Worm (Caenorhabditis elegans): Measurements from ENCODE around the gene col-131.

Gene col-131

ce11 chrIV:13077694-13078093, 10.6 kb upstream of the col-131 start:
- TF ChIP-seq unc-62 (GFP tag; optimal IDR thresholded peaks at IDR 0.05 in 1 of 2) (peak in 1 of 2 experiments; percentile 25), unc-62 (tag; optimal IDR thresholded peaks at IDR 0.05) (no peak), fkh-10 (GFP tag; optimal IDR thresholded peaks at IDR 0.05) (no peak), ceh-32 (tag; optimal IDR thresholded peaks at IDR 0.05; ENCODE audit: poor library complexity) (no peak), cey-2 (tag; optimal IDR thresholded peaks at IDR 0.05; ENCODE audit: borderline replicate concordance, insufficient read depth) (peak; percentile 28), aha-1 (tag) (peak; percentile 87), dmd-6 (GFP tag; IDR thresholded peaks at IDR 0.05) (peak; percentile 45), hlh-11 (tag; optimal IDR thresholded peaks at IDR 0.05) (peak; percentile 83), nhr-48 (tag; optimal IDR thresholded peaks at IDR 0.05) (peak; percentile 79), hlh-30 (tag; optimal IDR thresholded peaks at IDR 0.05; ENCODE audit: insufficient read depth) (peak; percentile 83), mxl-3 (GFP tag; optimal IDR thresholded peaks at IDR 0.05) (peak; percentile 70), nhr-28 (tag; optimal IDR thresholded peaks at IDR 0.05) (peak; percentile 96), D1046.2 (GFP tag; IDR thresholded peaks at IDR 0.05) (no peak), nhr-25 (tag; optimal IDR thresholded peaks at IDR 0.05; ENCODE audit: borderline replicate concordance, insufficient read depth) (peak; percentile 52), nhr-77 (tag; optimal IDR thresholded peaks at IDR 0.05) (peak; percentile 26), mdl-1 (tag; optimal IDR thresholded peaks at IDR 0.05) (peak; percentile 36 to 73), R02D3.7 (tag; optimal IDR thresholded peaks at IDR 0.05) (no peak)

- TF ChIP-seq nhr-41 (GFP tag; IDR thresholded peaks at IDR 0.05): no peak
- TF ChIP-seq lim-7 (GFP tag; IDR thresholded peaks at IDR 0.05): no peak
- no peak for TF ChIP-seq ama-1 (optimal IDR thresholded peaks at IDR 0.05)
Observed at ce11 chrIV:13076620-13077019, 9.5 kb upstream of the col-131 start, which contains the start of gene C39E9.7. C39E9.7 (minus strand) TSS chrIV:13076720.

- TF ChIP-seq mxl-3 (GFP tag; optimal IDR thresholded peaks at IDR 0.05) (peak; percentile 9), unc-62 (GFP tag; optimal IDR thresholded peaks at IDR 0.05 in 1 of 2) (peak in 1 of 2 experiments; percentile 80), unc-62 (tag; optimal IDR thresholded peaks at IDR 0.05) (no peak), mdl-1 (tag; optimal IDR thresholded peaks at IDR 0.05) (peak in 1 of 2 experiments; percentile 47), dmd-6 (GFP tag; IDR thresholded peaks at IDR 0.05) (0 out of 2 replicates have a peak, but pooled peaks have one; percentile 9), ama-1 (optimal IDR thresholded peaks at IDR 0.05) (no peak), ces-1 (GFP tag; optimal IDR thresholded peaks at IDR 0.05) (no peak), nhr-77 (tag; optimal IDR thresholded peaks at IDR 0.05) (peak; percentile 62), hlh-30 (tag; optimal IDR thresholded peaks at IDR 0.05; ENCODE audit: insufficient read depth) (peak; percentile 25), nhr-28 (tag; optimal IDR thresholded peaks at IDR 0.05) (peak; percentile 100), F10B5.3 (tag; optimal IDR thresholded peaks at IDR 0.05) (no peak), hlh-11 (tag; optimal IDR thresholded peaks at IDR 0.05) (peak; percentile 58)
Observed at ce11 chrIV:13075625-13076252, 8.6 kb upstream of the col-131 start.

- TF ChIP-seq aha-1 (tag) (peak; percentile 36), F37D6.2 (tag; optimal IDR thresholded peaks at IDR 0.05) (no peak)
Observed at ce11 chrIV:13071445-13071844, 4.3 kb upstream of the col-131 start, which contains the start of gene scl-8. scl-8 (plus strand) TSS chrIV:13071745.

ce11 chrIV:13070142-13070541, 3.0 kb upstream of the col-131 start, which contains the start of gene scl-7:
scl-7 (plus strand) TSS chrIV:13070442.
- TF ChIP-seq lin-13 (GFP tag; optimal IDR thresholded peaks at IDR 0.05): no peak
- TF ChIP-seq mxl-2 (GFP tag; conservative IDR thresholded peaks at IDR 0.05): no peak
- no peak for TF ChIP-seq fkh-10 (GFP tag; optimal IDR thresholded peaks at IDR 0.05)
- no peak for TF ChIP-seq aly-2 (tag; optimal IDR thresholded peaks at IDR 0.05)
- TF ChIP-seq ztf-7 (tag; optimal IDR thresholded peaks at IDR 0.05): no peak

- no peak for TF ChIP-seq lim-7 (GFP tag; IDR thresholded peaks at IDR 0.05)
- no peak for TF ChIP-seq hlh-30 (tag; optimal IDR thresholded peaks at IDR 0.05; ENCODE audit: insufficient read depth)
- no peak for TF ChIP-seq nhr-237 (tag; optimal IDR thresholded peaks at IDR 0.05)
- no peak for TF ChIP-seq nhr-28 (tag; optimal IDR thresholded peaks at IDR 0.05)
- no peak for TF ChIP-seq hif-1 (tag; optimal IDR thresholded peaks at IDR 0.05)
- no peak for TF ChIP-seq mdt-29 (GFP tag; IDR thresholded peaks at IDR 0.05)
- no peak for TF ChIP-seq nhr-42 (GFP tag; IDR thresholded peaks at IDR 0.05)
- no peak for TF ChIP-seq spr-3 (GFP tag; optimal IDR thresholded peaks at IDR 0.05)
- no peak for TF ChIP-seq nhr-25 (tag; optimal IDR thresholded peaks at IDR 0.05; ENCODE audit: borderline replicate concordance, insufficient read depth)
- TF ChIP-seq mdl-1 (tag; optimal IDR thresholded peaks at IDR 0.05): no peak
Observed at ce11 chrIV:13068451-13068850, 1.4 kb upstream of the col-131 start, which contains the start of gene scl-6. scl-6 (plus strand) TSS chrIV:13068751.
